Worm (Caenorhabditis elegans): Measurements from ENCODE around the gene noca-2.

- no peak for TF ChIP-seq nhr-76 (tag; optimal IDR thresholded peaks at IDR 0.05)
- TF ChIP-seq egl-5 (tag; optimal IDR thresholded peaks at IDR 0.05): no peak
These were observed 13.9 kb downstream of the noca-2 start, which contains the start of gene T04F8.7 for ce11 chrX:11680851-11681250.
